Fruit fly (Drosophila melanogaster) whole organism, pupa: ENCODE results near the gene Sfp65A.

ENCODE experiments used
- CG10348 ChIP-seq: fragments of 200-800 bp; sonication (Bioruptor generic); IDR thresholded peaks from 2 replicates; pipeline ENCODE4 v1.3.6; 2022; ENCODE audit warnings: missing biosample characterization, missing genetic modification characterization
- CG13204 ChIP-seq: fragments of 200-800 bp; sonication (Bioruptor generic); optimal IDR thresholded peaks from 2 replicates; lab custom pipeline; 2018; ENCODE audit warnings: missing biosample characterization, mild to moderate bottlenecking, missing genetic modification characterization, moderate library complexity
- CG32121 ChIP-seq: fragments of 200-800 bp; sonication (Bioruptor generic); IDR thresholded peaks from 2 replicates; pipeline ENCODE4 v1.3.6; 2022; ENCODE audit warnings: missing biosample characterization, missing genetic modification characterization
- CG34367 ChIP-seq: fragments of 200-800 bp; sonication (Bioruptor generic); optimal IDR thresholded peaks from 2 replicates; lab custom pipeline; 2018; ENCODE audit warnings: missing biosample characterization, mild to moderate bottlenecking, missing genetic modification characterization
- CG8159 ChIP-seq: fragments of 200-800 bp; sonication (Bioruptor generic); optimal IDR thresholded peaks from 3 replicates; lab custom pipeline; 2018; ENCODE audit warnings: missing biosample characterization, mild to moderate bottlenecking, missing genetic modification characterization, moderate library complexity
- EcR ChIP-seq: fragments of 200-800 bp; sonication (Bioruptor generic); optimal IDR thresholded peaks from 3 replicates; lab custom pipeline; 2019; ENCODE audit warnings: missing biosample characterization, missing genetic modification characterization, mild to moderate bottlenecking, moderate library complexity, missing genetic modification reagents
- Ets98B ChIP-seq: fragments of 200-800 bp; sonication (Bioruptor generic); IDR thresholded peaks from 2 replicates; pipeline ENCODE4 v1.3.6; 2022; ENCODE audit warnings: missing biosample characterization, missing genetic modification characterization
- Pif1B ChIP-seq: fragments of 200-800 bp; sonication (Bioruptor generic); optimal IDR thresholded peaks from 3 replicates; lab custom pipeline; 2016; ENCODE audit warnings: missing biosample characterization, missing genetic modification characterization
- fd96Ca ChIP-seq: fragments of 200-800 bp; sonication (Bioruptor generic); IDR thresholded peaks from 3 replicates; pipeline ENCODE4 v1.3.6; 2022; ENCODE audit warnings: missing biosample characterization, missing genetic modification characterization
- gl ChIP-seq: fragments of 200-800 bp; sonication (Bioruptor generic); optimal IDR thresholded peaks from 2 replicates; lab custom pipeline; 2018; ENCODE audit warnings: missing biosample characterization, mild to moderate bottlenecking, missing genetic modification characterization
- rn ChIP-seq: fragments of 200-800 bp; sonication (Bioruptor generic); IDR thresholded peaks from 2 replicates; pipeline ENCODE4 v1.3.6; 2022; ENCODE audit warnings: missing biosample characterization, missing genetic modification characterization

DNA sequence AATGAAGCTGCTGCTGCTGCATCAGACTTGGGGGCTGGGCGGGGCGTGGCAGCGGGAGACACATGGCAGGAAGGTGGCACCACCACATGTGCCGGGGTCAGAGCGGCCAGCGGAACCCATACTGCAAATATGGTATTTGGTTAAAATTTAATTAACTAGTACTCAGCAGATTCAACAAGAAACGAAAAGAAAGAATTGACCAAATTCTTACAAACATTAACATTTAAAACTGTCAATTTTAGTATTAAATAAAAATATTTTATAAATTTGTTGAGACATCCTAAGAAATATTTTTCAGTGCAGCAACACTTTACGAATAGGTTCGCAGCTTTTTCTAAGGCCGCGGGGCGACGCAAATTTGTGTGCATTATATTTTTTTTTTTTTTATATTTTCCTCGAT lies 32.6 kb upstream of the Sfp65A start:
- TF ChIP-seq Pif1B (no peak), fd96Ca (GFP tag; lab: Robert Waterston, UW) (0 out of 3 replicates have a peak, but pooled peaks have one; percentile 23), CG34367 (tag; lab: Kevin White, UChicago) (no peak), CG13204 (GFP tag; lab: Kevin White, UChicago) (no peak), gl (no peak), CG32121 (peak; percentile 18; the same call in 1 of the 2 replicates), Ets98B (no peak; the same call in 1 of the 2 replicates), EcR (no peak), rn (GFP tag; lab: Robert Waterston, UW) (no peak), CG8159 (tag; lab: Kevin White, UChicago) (no peak), CG10348 (GFP tag; lab: Robert Waterston, UW) (no peak)
